Worm (Caenorhabditis elegans) whole organism, early embryonic: ENCODE results near the gene F15B9.8.

Experiments used
- B0310.2 ChIP-seq: sonication (generic microtip); optimal IDR thresholded peaks from 2 replicates; lab custom pipeline; 2016; ENCODE audit warnings: mild to moderate bottlenecking, missing genetic modification characterization, missing compliant biosample characterization
- F13C5.2 ChIP-seq: sonication (generic microtip); optimal IDR thresholded peaks from 2 replicates; lab custom pipeline; 2017; ENCODE audit warnings: mild to moderate bottlenecking, missing genetic modification characterization, inconsistent platforms, missing compliant biosample characterization
- aly-1 ChIP-seq: sonication (generic microtip); optimal IDR thresholded peaks from 2 replicates; lab custom pipeline; 2016; ENCODE audit warnings: missing genetic modification characterization, missing compliant biosample characterization
- ama-1 ChIP-seq: fragments of 150-350 bp; optimal IDR thresholded peaks from 2 replicates; lab custom pipeline; 2014
- ceh-13 ChIP-seq: fragments of 200-800 bp; sonication (Bioruptor generic); optimal IDR thresholded peaks from 2 replicates; lab custom pipeline; 2018; ENCODE audit warnings: mild to moderate bottlenecking, missing genetic modification characterization, missing compliant biosample characterization
- ceh-36 ChIP-seq: sonication (generic microtip); optimal IDR thresholded peaks from 2 replicates; lab custom pipeline; 2016; ENCODE audit warnings: missing genetic modification characterization, inconsistent platforms, missing compliant biosample characterization
- ets-7 ChIP-seq: sonication (generic microtip); optimal IDR thresholded peaks from 2 replicates; lab custom pipeline; 2016; ENCODE audit warnings: missing genotype, missing genetic modification characterization, missing compliant biosample characterization
- flt-1 ChIP-seq: fragments of 200-800 bp; sonication (Bioruptor generic); IDR thresholded peaks from 2 replicates; pipeline ENCODE4 v1.3.6; 2022; ENCODE audit warnings: missing genetic modification characterization, missing compliant biosample characterization
- hmbx-1 ChIP-seq: sonication (generic microtip); optimal IDR thresholded peaks from 2 replicates; lab custom pipeline; 2016; ENCODE audit warnings: mild to moderate bottlenecking, missing genetic modification characterization, missing compliant biosample characterization
- hmg-4 ChIP-seq: fragments of 200-800 bp; sonication (Bioruptor generic); optimal IDR thresholded peaks from 2 replicates; lab custom pipeline; 2018; ENCODE audit warnings: mild to moderate bottlenecking, missing genetic modification characterization, missing compliant biosample characterization
- hnd-1 ChIP-seq: sonication (generic microtip); optimal IDR thresholded peaks from 2 replicates; lab custom pipeline; 2016; ENCODE audit warnings: missing genetic modification characterization, missing compliant biosample characterization
- tbx-37 ChIP-seq: fragments of 200-800 bp; sonication (Bioruptor generic); conservative IDR thresholded peaks from 2 replicates; pipeline ENCODE4 v1.3.6; 2022; ENCODE audit warnings: missing genetic modification reagents, missing genetic modification characterization, missing compliant biosample characterization
- tra-4 ChIP-seq: sonication (generic microtip); optimal IDR thresholded peaks from 2 replicates; lab custom pipeline; 2017; ENCODE audit warnings: missing genetic modification characterization, missing compliant biosample characterization

- TF ChIP-seq B0310.2 (tag; lab: Kevin White, UChicago) = no peak
- no peak for TF ChIP-seq ama-1 (lab: Kevin White, UChicago)
- TF ChIP-seq aly-1 (tag; lab: Kevin White, UChicago) = no peak
- TF ChIP-seq flt-1 (GFP tag; lab: Robert Waterston, UW) = no peak
- no peak for TF ChIP-seq hmbx-1 (tag; lab: Kevin White, UChicago)
- no peak for TF ChIP-seq ceh-13 (GFP tag; lab: Kevin White, UChicago)
- no peak for TF ChIP-seq tbx-37
- TF ChIP-seq hnd-1 (tag; lab: Kevin White, UChicago) = no peak
- TF ChIP-seq tra-4 (tag; lab: Kevin White, UChicago) = no peak
- TF ChIP-seq ceh-36 (tag; lab: Kevin White, UChicago) = no peak
- no peak for TF ChIP-seq F13C5.2 (tag; lab: Kevin White, UChicago)
- no peak for TF ChIP-seq ets-7 (tag; lab: Kevin White, UChicago)
- no peak for TF ChIP-seq hmg-4 (GFP tag; lab: Kevin White, UChicago)
These were observed 43.6 kb upstream of the F15B9.8 start, which contains the start of gene grl-2 for ce11 chrV:12944775-12945174.
